Worm (Caenorhabditis elegans) whole organism, L4 larva: ENCODE results near the gene ZK355.8.

Experiments
- F10B5.3 ChIP-seq: sonication (generic microtip); optimal IDR thresholded peaks from 2 replicates; lab custom pipeline; 2016; ENCODE audit warnings: mild to moderate bottlenecking, missing genetic modification characterization, missing compliant biosample characterization
- F37D6.2 ChIP-seq: sonication (generic microtip); optimal IDR thresholded peaks from 2 replicates; lab custom pipeline; 2016; ENCODE audit warnings: mild to moderate bottlenecking, missing genetic modification characterization, missing compliant biosample characterization
- F44E2.7 ChIP-seq: fragments of 200-800 bp; sonication (Bioruptor generic); IDR thresholded peaks from 2 replicates; pipeline ENCODE4 v2.1.2; 2022; ENCODE audit warnings: missing genetic modification characterization, missing compliant biosample characterization
- F49E8.2 ChIP-seq: sonication (generic microtip); optimal IDR thresholded peaks from 2 replicates; lab custom pipeline; 2016; ENCODE audit warnings: missing compliant biosample characterization, mild to moderate bottlenecking, missing genetic modification characterization, borderline replicate concordance
- R02D3.7 ChIP-seq: fragments of 150-350 bp; sonication (generic microtip); optimal IDR thresholded peaks from 3 replicates; lab custom pipeline; 2014; ENCODE audit warnings: missing biosample characterization, missing genetic modification characterization
- Y105C5A.15 ChIP-seq: fragments of 200-800 bp; sonication (Bioruptor generic); IDR thresholded peaks from 2 replicates; pipeline ENCODE4 v1.3.6; 2022; ENCODE audit warnings: missing genetic modification characterization, missing compliant biosample characterization
- Y5F2A.4 ChIP-seq: fragments of 200-800 bp; sonication (Bioruptor generic); optimal IDR thresholded peaks from 2 replicates; lab custom pipeline; 2018; ENCODE audit warnings: mild to moderate bottlenecking, missing genetic modification characterization, missing compliant biosample characterization
- ZK546.5 ChIP-seq, 2 experiments: sonication (generic microtip); optimal IDR thresholded peaks; 2 replicates each; lab custom pipeline; 2017; ENCODE audit warnings: missing biosample characterization in 2 of 2, missing genetic modification characterization in 2 of 2
- aha-1 ChIP-seq: fragments of 150-350 bp; peaks from one replicate; lab custom pipeline; 2014; ENCODE audit warnings: missing biosample characterization, missing genetic modification characterization
- ceh-20 ChIP-seq: fragments of 200-800 bp; sonication (Bioruptor generic); IDR thresholded peaks from 2 replicates; pipeline ENCODE4 v1.3.6; 2022; ENCODE audit warnings: missing genetic modification reagents, missing genetic modification characterization, missing compliant biosample characterization
- ceh-28 ChIP-seq: fragments of 150-350 bp; optimal IDR thresholded peaks from 2 replicates; lab custom pipeline; 2014; ENCODE audit warnings: missing biosample characterization, missing genetic modification reagents, missing genetic modification characterization
- ces-1 ChIP-seq: fragments of 150-350 bp; sonication (generic microtip); optimal IDR thresholded peaks from 4 replicates; lab custom pipeline; 2014; ENCODE audit warnings: missing biosample characterization, missing genetic modification reagents, missing genetic modification characterization
- cey-2 ChIP-seq: sonication (generic microtip); optimal IDR thresholded peaks from 3 replicates; lab custom pipeline; 2017; ENCODE audit warnings: missing genetic modification characterization, mild to moderate bottlenecking, missing compliant biosample characterization, antibody characterized with exemption, borderline replicate concordance; ENCODE audit not compliant: insufficient read depth
- ctbp-1 ChIP-seq: fragments of 200-800 bp; sonication (Bioruptor generic); IDR thresholded peaks from 2 replicates; pipeline ENCODE4 v1.3.6; 2022; ENCODE audit warnings: missing genetic modification reagents, missing genetic modification characterization, missing compliant biosample characterization
- daf-8 ChIP-seq: fragments of 200-800 bp; sonication (Bioruptor generic); IDR thresholded peaks from 2 replicates; pipeline ENCODE4 v1.3.6; 2022; ENCODE audit warnings: missing genetic modification characterization, missing compliant biosample characterization
- dpl-1 ChIP-seq: fragments of 150-350 bp; optimal IDR thresholded peaks from 2 replicates; lab custom pipeline; 2014; ENCODE audit warnings: missing biosample characterization, missing genetic modification reagents, missing genetic modification characterization
- egl-27 ChIP-seq: sonication (generic microtip); optimal IDR thresholded peaks from 3 replicates; lab custom pipeline; 2017; ENCODE audit warnings: missing biosample characterization, missing genetic modification reagents, missing genetic modification characterization
- egl-43 ChIP-seq: fragments of 200-800 bp; sonication (Bioruptor generic); IDR thresholded peaks from 2 replicates; pipeline ENCODE4 v1.3.6; 2022; ENCODE audit warnings: missing genetic modification reagents, missing genetic modification characterization, missing compliant biosample characterization
- fkh-10 ChIP-seq: fragments of 150-350 bp; optimal IDR thresholded peaks from 2 replicates; lab custom pipeline; 2014; ENCODE audit warnings: missing biosample characterization, missing genetic modification reagents, missing genetic modification characterization
- gei-8 ChIP-seq: fragments of 200-800 bp; sonication (Bioruptor generic); optimal IDR thresholded peaks from 2 replicates; lab custom pipeline; 2018; ENCODE audit warnings: mild to moderate bottlenecking, missing genetic modification characterization, missing compliant biosample characterization
- hlh-11 ChIP-seq: fragments of 200-800 bp; sonication (Bioruptor generic); optimal IDR thresholded peaks from 2 replicates; lab custom pipeline; 2018; ENCODE audit warnings: mild to moderate bottlenecking, missing genetic modification characterization, missing compliant biosample characterization
- lin-1 ChIP-seq: fragments of 200-800 bp; sonication (Bioruptor generic); IDR thresholded peaks from 2 replicates; pipeline ENCODE4 v1.3.6; 2022; ENCODE audit warnings: missing genetic modification reagents, missing genetic modification characterization, missing compliant biosample characterization
- lin-13 ChIP-seq: fragments of 150-350 bp; optimal IDR thresholded peaks from 2 replicates; lab custom pipeline; 2014; ENCODE audit warnings: missing biosample characterization, missing genetic modification reagents, missing genetic modification characterization
- lin-15B ChIP-seq: fragments of 150-350 bp; sonication (generic microtip); optimal IDR thresholded peaks from 3 replicates; lab custom pipeline; 2014; ENCODE audit warnings: missing biosample characterization, missing genetic modification characterization
- lin-29 ChIP-seq: fragments of 200-800 bp; sonication (Bioruptor generic); IDR thresholded peaks from 2 replicates; pipeline ENCODE4 v1.3.6; 2022; ENCODE audit warnings: missing genetic modification reagents, missing genetic modification characterization, missing compliant biosample characterization
- lir-3 ChIP-seq: sonication (generic microtip); optimal IDR thresholded peaks from 2 replicates; lab custom pipeline; 2016; ENCODE audit warnings: mild to moderate bottlenecking, missing genetic modification characterization, missing compliant biosample characterization
- lsy-2 ChIP-seq, 2 experiments: fragments of 150-350 bp in 1 of 2; sonication (generic microtip) in 1 of 2; optimal IDR thresholded peaks; 2 replicates each; lab custom pipeline; 2014 to 2017; ENCODE audit warnings: missing biosample characterization in 2 of 2, missing genetic modification characterization in 2 of 2
- madf-5 ChIP-seq, 2 experiments: fragments of 200-800 bp; sonication (Bioruptor generic); IDR thresholded peaks; 2 replicates each; pipeline ENCODE4 v1.3.6; 2022; ENCODE audit warnings: missing compliant biosample characterization in 2 of 2, missing genetic modification characterization in 2 of 2
- mdl-1 ChIP-seq, 2 experiments: fragments of 150-350 bp in 1 of 2; sonication (generic microtip) in 1 of 2; optimal IDR thresholded peaks; 2 replicates each; lab custom pipeline; 2014 to 2017; ENCODE audit warnings: missing biosample characterization in 2 of 2, missing genetic modification characterization in 2 of 2
- mdt-29 ChIP-seq: fragments of 200-800 bp; sonication (Bioruptor generic); IDR thresholded peaks from 2 replicates; pipeline ENCODE4 v1.3.6; 2022; ENCODE audit warnings: missing genetic modification reagents, missing genetic modification characterization, missing compliant biosample characterization
- mep-1 ChIP-seq: fragments of 150-350 bp; sonication (generic microtip); optimal IDR thresholded peaks from 3 replicates; lab custom pipeline; 2014; ENCODE audit warnings: missing biosample characterization, missing genetic modification characterization
- mes-2 ChIP-seq: sonication (generic microtip); optimal IDR thresholded peaks from 2 replicates; lab custom pipeline; 2016; ENCODE audit warnings: missing genotype, mild to moderate bottlenecking, missing genetic modification characterization, missing compliant biosample characterization; ENCODE audit not compliant: poor library complexity, severe bottlenecking
- mxl-2 ChIP-seq: fragments of 200-800 bp; sonication (Bioruptor generic); conservative IDR thresholded peaks from 2 replicates; pipeline ENCODE4 v1.3.6; 2022; ENCODE audit warnings: missing genetic modification reagents, missing genetic modification characterization, missing compliant biosample characterization
- mxl-3 ChIP-seq: fragments of 200-800 bp; sonication (Bioruptor generic); optimal IDR thresholded peaks from 2 replicates; lab custom pipeline; 2018; ENCODE audit warnings: mild to moderate bottlenecking, missing genetic modification characterization, missing compliant biosample characterization
- nhr-102 ChIP-seq: sonication (generic microtip); optimal IDR thresholded peaks from 2 replicates; lab custom pipeline; 2016; ENCODE audit warnings: mild to moderate bottlenecking, missing genetic modification characterization, moderate library complexity, missing compliant biosample characterization
- nhr-111 ChIP-seq: fragments of 200-800 bp; sonication (Bioruptor generic); optimal IDR thresholded peaks from 2 replicates; lab custom pipeline; 2018; ENCODE audit warnings: mild to moderate bottlenecking, missing genetic modification characterization, missing compliant biosample characterization
- nhr-237 ChIP-seq: sonication (generic microtip); optimal IDR thresholded peaks from 2 replicates; lab custom pipeline; 2017; ENCODE audit warnings: missing biosample characterization, missing genetic modification characterization
- nhr-28 ChIP-seq: fragments of 150-350 bp; optimal IDR thresholded peaks from 2 replicates; lab custom pipeline; 2014; ENCODE audit warnings: missing biosample characterization, missing genetic modification characterization
- nhr-48 ChIP-seq: sonication (generic microtip); optimal IDR thresholded peaks from 2 replicates; lab custom pipeline; 2016; ENCODE audit warnings: mild to moderate bottlenecking, missing genetic modification characterization, missing compliant biosample characterization
- nhr-6 ChIP-seq: fragments of 150-350 bp; optimal IDR thresholded peaks from 2 replicates; lab custom pipeline; 2014; ENCODE audit warnings: missing biosample characterization, missing genetic modification characterization
- nhr-76 ChIP-seq: fragments of 150-350 bp; optimal IDR thresholded peaks from 2 replicates; lab custom pipeline; 2014; ENCODE audit warnings: missing biosample characterization, missing genetic modification characterization
- pha-4 ChIP-seq, 2 experiments: fragments of 150-350 bp in 1 of 2; fragments of 200-800 bp in 1 of 2; sonication (Bioruptor generic) in 1 of 2; IDR thresholded peaks in 1 of 2; optimal IDR thresholded peaks in 1 of 2; 2 replicates each; pipeline versions ENCODE4 v1.3.6 to Lab custom; 2014 to 2022; ENCODE audit warnings: missing genetic modification characterization in 2 of 2, missing genetic modification reagents in 2 of 2, missing biosample characterization in 1 of 2, missing compliant biosample characterization in 1 of 2
- rbr-2 ChIP-seq: sonication (generic microtip); optimal IDR thresholded peaks from 2 replicates; lab custom pipeline; 2016; ENCODE audit warnings: missing genotype, missing genetic modification characterization, missing compliant biosample characterization
- saeg-2 ChIP-seq: fragments of 200-800 bp; sonication (Bioruptor generic); IDR thresholded peaks from 2 replicates; pipeline ENCODE4 v1.3.6; 2022; ENCODE audit warnings: missing genetic modification reagents, missing genetic modification characterization, missing compliant biosample characterization
- sdz-12 ChIP-seq: fragments of 200-800 bp; sonication (Bioruptor generic); optimal IDR thresholded peaks from 2 replicates; lab custom pipeline; 2018; ENCODE audit warnings: mild to moderate bottlenecking, missing genetic modification characterization, missing compliant biosample characterization
- snpc-1.2 ChIP-seq: fragments of 200-800 bp; sonication (Bioruptor generic); IDR thresholded peaks from 2 replicates; pipeline ENCODE4 v1.3.6; 2022; ENCODE audit warnings: missing genetic modification reagents, missing genetic modification characterization, missing compliant biosample characterization
- vab-7 ChIP-seq: fragments of 200-800 bp; sonication (Bioruptor generic); IDR thresholded peaks from 2 replicates; pipeline ENCODE4 v1.3.6; 2022; ENCODE audit warnings: missing genetic modification reagents, missing genetic modification characterization, missing compliant biosample characterization
- zfp-2 ChIP-seq: sonication (generic microtip); optimal IDR thresholded peaks from 2 replicates; lab custom pipeline; 2016; ENCODE audit warnings: mild to moderate bottlenecking, missing genetic modification characterization, missing compliant biosample characterization
- ztf-11 ChIP-seq: fragments of 150-350 bp; optimal IDR thresholded peaks from 2 replicates; lab custom pipeline; 2014; ENCODE audit warnings: missing biosample characterization, missing genetic modification characterization
- ztf-7 ChIP-seq: fragments of 150-350 bp; optimal IDR thresholded peaks from 2 replicates; lab custom pipeline; 2014; ENCODE audit warnings: missing biosample characterization, missing genetic modification characterization

The ZK355.8 gene

ce11 chrII:2920817-2921458 is 6.7 kb upstream of the ZK355.8 start (continued):
- TF ChIP-seq lin-13 (GFP tag; lab: Kevin White, UChicago) (peak; percentile 30), lin-15B (no peak), lin-1 (GFP tag; lab: Robert Waterston, UW) (peak; percentile 50; the same call in 1 of the 2 replicates), nhr-102 (tag; lab: Kevin White, UChicago) (no peak), gei-8 (no peak), egl-27 (tag; lab: Kevin White, UChicago) (no peak), zfp-2 (tag; lab: Kevin White, UChicago) (no peak), mdt-29 (GFP tag; lab: Robert Waterston, UW) (peak; percentile 83), ceh-28 (tag; lab: Kevin White, UChicago) (no peak), nhr-111 (no peak), F44E2.7 (GFP tag; lab: Robert Waterston, UW) (no peak), mep-1 (tag; lab: Kevin White, UChicago) (peak; percentile 49), mxl-2 (GFP tag; lab: Robert Waterston, UW) (no peak; the same call in 1 of the 2 replicates), vab-7 (GFP tag; lab: Robert Waterston, UW) (no peak), rbr-2 (tag; lab: Kevin White, UChicago) (no peak), mxl-3 (GFP tag; lab: Kevin White, UChicago) (peak; percentile 54), ztf-7 (no peak), nhr-237 (tag; lab: Kevin White, UChicago) (no peak), F49E8.2 (tag; lab: Kevin White, UChicago) (peak; percentile 18), dpl-1 (GFP tag; lab: Kevin White, UChicago) (peak; percentile 16), lir-3 (no peak), madf-5 (GFP tag; IDR thresholded peaks at IDR 0.05; lab: Robert Waterston, UW) (no peak), F37D6.2 (tag; lab: Kevin White, UChicago) (no peak), nhr-76 (no peak), cey-2 (tag; lab: Kevin White, UChicago) (no peak), sdz-12 (GFP tag; lab: Kevin White, UChicago) (no peak), daf-8 (GFP tag; lab: Robert Waterston, UW) (no peak), pha-4 (GFP tag; IDR thresholded peaks at IDR 0.05; lab: Robert Waterston, UW) (peak; percentile 64; the same call in 1 of the 2 replicates), pha-4 (tag; optimal IDR thresholded peaks at IDR 0.05; lab: Kevin White, UChicago) (no peak), F10B5.3 (tag; lab: Kevin White, UChicago) (peak; percentile 18), ztf-11 (no peak), saeg-2 (no peak), Y105C5A.15 (GFP tag; lab: Robert Waterston, UW) (no peak), nhr-48 (tag; lab: Kevin White, UChicago) (peak; percentile 60), egl-43 (GFP tag; lab: Robert Waterston, UW) (peak; percentile 56; the same call in 1 of the 2 replicates), snpc-1.2 (GFP tag; lab: Robert Waterston, UW) (no peak), Y5F2A.4 (GFP tag; lab: Kevin White, UChicago) (peak; percentile 37), ctbp-1 (no peak), nhr-6 (tag; lab: Kevin White, UChicago) (no peak), R02D3.7 (tag; lab: Kevin White, UChicago) (no peak), fkh-10 (GFP tag; lab: Kevin White, UChicago) (peak; percentile 28), mes-2 (tag; lab: Kevin White, UChicago) (peak; percentile 69), ces-1 (no peak), lin-29 (GFP tag; lab: Robert Waterston, UW) (no peak), lsy-2 (tag; optimal IDR thresholded peaks at IDR 0.05; lab: Kevin White, UChicago) (peak in 1 of 2 experiments; percentile 55), aha-1 (tag; lab: Kevin White, UChicago) (peak; percentile 26), mdl-1 (tag; optimal IDR thresholded peaks at IDR 0.05; lab: Kevin White, UChicago) (peak; percentile 76 to 91), nhr-28 (peak; percentile 14), ceh-20 (GFP tag; lab: Robert Waterston, UW) (no peak), hlh-11 (tag; lab: Kevin White, UChicago) (peak; percentile 95), ZK546.5 (tag; optimal IDR thresholded peaks at IDR 0.05; lab: Kevin White, UChicago) (no peak)
